Worm (Caenorhabditis elegans): ENCODE results near the gene K04A8.1.

- TF ChIP-seq pha-4 (GFP tag; IDR thresholded peaks at IDR 0.05) (no peak), pha-4 (tag; optimal IDR thresholded peaks at IDR 0.05) (no peak), tag-97 (GFP tag; IDR thresholded peaks at IDR 0.05) (no peak), F49E8.2 (tag; optimal IDR thresholded peaks at IDR 0.05; ENCODE audit: borderline replicate concordance) (no peak), jun-1 (tag; optimal IDR thresholded peaks at IDR 0.05) (no peak), unc-130 (GFP tag; optimal IDR thresholded peaks at IDR 0.05) (no peak), fos-1 (tag; optimal IDR thresholded peaks at IDR 0.05) (no peak), daf-12 (tag; optimal IDR thresholded peaks at IDR 0.05) (no peak), ztf-11 (tag; optimal IDR thresholded peaks at IDR 0.05) (no peak), F26F4.8 (GFP tag; conservative IDR thresholded peaks at IDR 0.05) (no peak), hlh-11 (tag; optimal IDR thresholded peaks at IDR 0.05) (no peak), sdz-12 (GFP tag; optimal IDR thresholded peaks at IDR 0.05) (no peak), egl-27 (tag; optimal IDR thresholded peaks at IDR 0.05) (no peak), snpc-4 (tag; optimal IDR thresholded peaks at IDR 0.05) (no peak), nhr-25 (tag; optimal IDR thresholded peaks at IDR 0.05; ENCODE audit: borderline replicate concordance, insufficient read depth) (no peak)
Observed at ce11 chrV:6602556-6603062, 36.5 kb downstream of the K04A8.1 start, which contains the start of gene ZK1055.6.
